Fruit fly (Drosophila melanogaster) whole organism, prepupa: ENCODE data around the gene TwdlY.

ENCODE experiments used
- Blimp-1 ChIP-seq: fragments of 200-800 bp; sonication (Bioruptor generic); optimal IDR thresholded peaks from 3 replicates; lab custom pipeline; 2017; ENCODE audit warnings: missing biosample characterization, missing genetic modification characterization, mild to moderate bottlenecking, moderate library complexity, missing genetic modification reagents
- CG10631 ChIP-seq: fragments of 200-800 bp; sonication (Bioruptor generic); optimal IDR thresholded peaks from 2 replicates; lab custom pipeline; 2016; ENCODE audit warnings: missing biosample characterization, missing genetic modification characterization
- CG11294 ChIP-seq: fragments of 200-800 bp; sonication (Bioruptor generic); IDR thresholded peaks from 2 replicates; pipeline ENCODE4 v1.3.6; 2022; ENCODE audit warnings: missing biosample characterization, missing genetic modification characterization
- CG11902 ChIP-seq: fragments of 200-800 bp; sonication (Bioruptor generic); optimal IDR thresholded peaks from 3 replicates; lab custom pipeline; 2016; ENCODE audit warnings: missing biosample characterization, missing genetic modification characterization
- CG15336 ChIP-seq: fragments of 200-800 bp; sonication (Bioruptor generic); IDR thresholded peaks from 2 replicates; pipeline ENCODE4 v1.3.6; 2022; ENCODE audit warnings: missing biosample characterization, missing genetic modification characterization
- CG3032 ChIP-seq: fragments of 200-800 bp; optimal IDR thresholded peaks from 2 replicates; lab custom pipeline; 2019; ENCODE audit warnings: missing biosample characterization, mild to moderate bottlenecking, missing genetic modification characterization, moderate library complexity
- CG32006 ChIP-seq: fragments of 200-800 bp; sonication (Bioruptor generic); optimal IDR thresholded peaks from 3 replicates; lab custom pipeline; 2017; ENCODE audit warnings: missing biosample characterization, mild to moderate bottlenecking, missing genetic modification characterization
- CG34406 ChIP-seq: fragments of 200-800 bp; sonication (Bioruptor generic); optimal IDR thresholded peaks from 3 replicates; lab custom pipeline; 2016; ENCODE audit warnings: missing biosample characterization, missing genetic modification characterization
- CG4318 ChIP-seq: fragments of 200-800 bp; sonication (Bioruptor generic); optimal IDR thresholded peaks from 3 replicates; lab custom pipeline; 2017; ENCODE audit warnings: missing biosample characterization, mild to moderate bottlenecking, missing genetic modification characterization
- CG6276 ChIP-seq: fragments of 200-800 bp; sonication (Bioruptor generic); optimal IDR thresholded peaks from 2 replicates; lab custom pipeline; 2017; ENCODE audit warnings: missing biosample characterization, mild to moderate bottlenecking, missing genetic modification characterization
- CG6792 ChIP-seq: fragments of 200-800 bp; sonication (Bioruptor generic); optimal IDR thresholded peaks from 3 replicates; lab custom pipeline; 2016; ENCODE audit warnings: missing biosample characterization, missing genetic modification characterization
- CG6854 ChIP-seq: fragments of 200-800 bp; sonication (Bioruptor generic); optimal IDR thresholded peaks from 2 replicates; lab custom pipeline; 2017; ENCODE audit warnings: missing biosample characterization, mild to moderate bottlenecking, missing genetic modification characterization
- CG8319 ChIP-seq: fragments of 200-800 bp; sonication (Bioruptor generic); optimal IDR thresholded peaks from 3 replicates; lab custom pipeline; 2016; ENCODE audit warnings: missing biosample characterization, missing genetic modification characterization
- CG9139 ChIP-seq: fragments of 200-800 bp; sonication (Bioruptor generic); optimal IDR thresholded peaks from 3 replicates; lab custom pipeline; 2017; ENCODE audit warnings: missing biosample characterization, mild to moderate bottlenecking, missing genetic modification characterization
- Eip75B ChIP-seq: fragments of 200-800 bp; sonication (Bioruptor generic); optimal IDR thresholded peaks from 3 replicates; lab custom pipeline; 2016; ENCODE audit warnings: missing biosample characterization, missing genetic modification characterization
- Eip78C ChIP-seq: fragments of 200-800 bp; sonication (Bioruptor generic); peaks from one replicate; lab custom pipeline; 2016; ENCODE audit warnings: missing biosample characterization, missing genetic modification characterization
- Ets21C ChIP-seq: fragments of 200-800 bp; sonication (Bioruptor generic); optimal IDR thresholded peaks from 3 replicates; lab custom pipeline; 2016; ENCODE audit warnings: missing biosample characterization, missing genetic modification characterization
- Ets96B ChIP-seq: fragments of 200-800 bp; optimal IDR thresholded peaks from 2 replicates; lab custom pipeline; 2019; ENCODE audit warnings: missing biosample characterization, mild to moderate bottlenecking, missing genetic modification characterization, moderate library complexity
- Hr38 ChIP-seq: sonication (Bioruptor generic); optimal IDR thresholded peaks from 2 replicates; lab custom pipeline; 2016; ENCODE audit warnings: missing biosample characterization, missing genetic modification characterization
- Hr39 ChIP-seq: fragments of 200-800 bp; sonication (Bioruptor generic); optimal IDR thresholded peaks from 2 replicates; lab custom pipeline; 2016; ENCODE audit warnings: missing biosample characterization, missing genetic modification characterization
- Hr4 ChIP-seq: fragments of 200-800 bp; sonication (Bioruptor generic); optimal IDR thresholded peaks from 3 replicates; lab custom pipeline; 2016; ENCODE audit warnings: missing biosample characterization, missing genetic modification characterization
- Lpt ChIP-seq: fragments of 200-800 bp; sonication (Bioruptor generic); optimal IDR thresholded peaks from 3 replicates; lab custom pipeline; 2016; ENCODE audit warnings: missing biosample characterization, missing genetic modification characterization
- Met ChIP-seq: fragments of 200-800 bp; sonication (Bioruptor generic); optimal IDR thresholded peaks from 3 replicates; lab custom pipeline; 2016; ENCODE audit warnings: missing biosample characterization, missing genetic modification characterization
- Smox ChIP-seq: fragments of 200-800 bp; sonication (Bioruptor generic); optimal IDR thresholded peaks from 3 replicates; lab custom pipeline; 2016; ENCODE audit warnings: missing biosample characterization, missing genetic modification characterization
- Sox14 ChIP-seq: fragments of 200-800 bp; sonication (Bioruptor generic); optimal IDR thresholded peaks from 3 replicates; lab custom pipeline; 2016; ENCODE audit warnings: missing biosample characterization, missing genetic modification characterization
- Sox15 ChIP-seq: fragments of 200-800 bp; sonication (Bioruptor generic); optimal IDR thresholded peaks from 3 replicates; lab custom pipeline; 2016; ENCODE audit warnings: missing biosample characterization, missing genetic modification characterization
- acj6 ChIP-seq: fragments of 200-800 bp; sonication (Bioruptor generic); optimal IDR thresholded peaks from 3 replicates; lab custom pipeline; 2016; ENCODE audit warnings: missing biosample characterization, missing genetic modification characterization
- cyc ChIP-seq: fragments of 200-800 bp; sonication (Bioruptor generic); optimal IDR thresholded peaks from 3 replicates; lab custom pipeline; 2016; ENCODE audit warnings: missing biosample characterization, missing genetic modification characterization
- dac ChIP-seq: fragments of 200-800 bp; sonication (Bioruptor generic); optimal IDR thresholded peaks from 2 replicates; lab custom pipeline; 2017; ENCODE audit warnings: missing biosample characterization, mild to moderate bottlenecking, missing genetic modification characterization
- dsx ChIP-seq: fragments of 200-800 bp; optimal IDR thresholded peaks from 3 replicates; lab custom pipeline; 2019; ENCODE audit warnings: missing biosample characterization, mild to moderate bottlenecking, missing genetic modification characterization, moderate library complexity; ENCODE audit not compliant: poor library complexity, severe bottlenecking
- eg ChIP-seq: fragments of 200-800 bp; sonication (Bioruptor generic); IDR thresholded peaks from 3 replicates; pipeline ENCODE4 v1.3.6; 2022; ENCODE audit warnings: missing biosample characterization, missing genetic modification characterization
- fd85E ChIP-seq: fragments of 200-800 bp; sonication (Bioruptor generic); optimal IDR thresholded peaks from 3 replicates; lab custom pipeline; 2016; ENCODE audit warnings: missing biosample characterization, missing genetic modification characterization
- fkh ChIP-seq: fragments of 200-800 bp; sonication (Bioruptor generic); optimal IDR thresholded peaks from 3 replicates; lab custom pipeline; 2017; ENCODE audit warnings: missing biosample characterization, mild to moderate bottlenecking, missing genetic modification characterization, moderate library complexity
- lz ChIP-seq: fragments of 200-800 bp; sonication (Bioruptor generic); optimal IDR thresholded peaks from 3 replicates; lab custom pipeline; 2016; ENCODE audit warnings: missing biosample characterization, missing genetic modification characterization
- pdm3 ChIP-seq: fragments of 200-800 bp; sonication (Bioruptor generic); optimal IDR thresholded peaks from 3 replicates; lab custom pipeline; 2016; ENCODE audit warnings: missing biosample characterization, missing genetic modification characterization
- salr ChIP-seq, 2 experiments: fragments of 200-800 bp; sonication (Bioruptor generic); optimal IDR thresholded peaks; 3 replicates each; lab custom pipeline; 2016 to 2018; ENCODE audit warnings: missing biosample characterization in 2 of 2, missing genetic modification characterization in 2 of 2, mild to moderate bottlenecking in 1 of 2
- spab ChIP-seq: fragments of 200-800 bp; sonication (Bioruptor generic); optimal IDR thresholded peaks from 2 replicates; lab custom pipeline; 2017; ENCODE audit warnings: missing biosample characterization, mild to moderate bottlenecking, missing genetic modification characterization, missing genetic modification reagents
- ss ChIP-seq, 2 experiments: fragments of 200-800 bp; sonication (Bioruptor generic); optimal IDR thresholded peaks; 2 replicates in 1 of 2; 3 replicates in 1 of 2; lab custom pipeline; 2017 to 2018; ENCODE audit warnings: mild to moderate bottlenecking in 2 of 2, missing biosample characterization in 2 of 2, missing genetic modification characterization in 2 of 2, moderate library complexity in 1 of 2
- svp ChIP-seq: fragments of 200-800 bp; sonication (Bioruptor generic); peaks from one replicate; lab custom pipeline; 2016; ENCODE audit warnings: missing biosample characterization, missing genetic modification characterization
- topi ChIP-seq: fragments of 200-800 bp; sonication (Bioruptor generic); optimal IDR thresholded peaks from 3 replicates; lab custom pipeline; 2016; ENCODE audit warnings: missing biosample characterization, missing genetic modification characterization

TwdlY gene

dm6 chrX:16733244-16733643, 1.5 kb upstream of the TwdlY start:
- no peak for TF ChIP-seq CG32006
- TF ChIP-seq CG4318 (GFP tag; lab: Kevin White, UChicago): no peak
- no peak for TF ChIP-seq topi (GFP tag; lab: Kevin White, UChicago)
- TF ChIP-seq CG6854 (GFP tag; lab: Kevin White, UChicago): no peak

- TF ChIP-seq Ets96B (no peak), lz (GFP tag; lab: Kevin White, UChicago) (no peak), CG6276 (GFP tag; lab: Kevin White, UChicago) (no peak), CG3032 (no peak)
Measured at dm6 chrX:16736180-16736579, 1.4 kb downstream of the TwdlY start.

- TF ChIP-seq CG8319 (GFP tag; lab: Kevin White, UChicago) (no peak), fd85E (GFP tag; lab: Kevin White, UChicago) (no peak), Met (GFP tag; lab: Kevin White, UChicago) (no peak), Smox (GFP tag; lab: Kevin White, UChicago) (no peak), CG9139 (GFP tag; lab: Kevin White, UChicago) (no peak), eg (no peak)
Measured at dm6 chrX:16737878-16738277, 3.1 kb downstream of the TwdlY start, which contains the start of gene TwdlZ. TwdlZ (plus strand) TSS chrX:16738178.

- TF ChIP-seq Eip78C (GFP tag; lab: Kevin White, UChicago): no peak
- TF ChIP-seq CG6854 (GFP tag; lab: Kevin White, UChicago): no peak
- TF ChIP-seq CG11902 (GFP tag; lab: Kevin White, UChicago): no peak
- no peak for TF ChIP-seq CG11294 (GFP tag; lab: Robert Waterston, UW)
- TF ChIP-seq pdm3: no peak
- TF ChIP-seq acj6 (GFP tag; lab: Kevin White, UChicago): no peak
- TF ChIP-seq Eip75B (GFP tag; lab: Kevin White, UChicago): no peak
- TF ChIP-seq dac (GFP tag; lab: Kevin White, UChicago): no peak
- no peak for TF ChIP-seq CG34406 (GFP tag; lab: Kevin White, UChicago)
- TF ChIP-seq salr (GFP tag; optimal IDR thresholded peaks at IDR 0.05; lab: Kevin White, UChicago): no peak
- no peak for TF ChIP-seq fd85E (GFP tag; lab: Kevin White, UChicago)
- no peak for TF ChIP-seq CG15336
- no peak for TF ChIP-seq lz (GFP tag; lab: Kevin White, UChicago)
- TF ChIP-seq CG3032: no peak
- TF ChIP-seq CG6792: no peak
- no peak for TF ChIP-seq spab (GFP tag; lab: Kevin White, UChicago)
- no peak for TF ChIP-seq svp (GFP tag; lab: Kevin White, UChicago)
- no peak for TF ChIP-seq Sox14 (GFP tag; lab: Kevin White, UChicago)
- TF ChIP-seq CG4318 (GFP tag; lab: Kevin White, UChicago): no peak
- TF ChIP-seq CG32006: no peak
Measured at dm6 chrX:16740606-16741005, 5.9 kb downstream of the TwdlY start, which contains the start of gene CG32568. CG32568 (plus strand) TSS chrX:16740906.

dm6 chrX:16742547-16742946, 7.8 kb downstream of the TwdlY start, which contains the start of gene Twdlalpha:
Twdlalpha (plus strand) TSS chrX:16742847.
- TF ChIP-seq Blimp-1 (GFP tag; lab: Kevin White, UChicago): no peak
- TF ChIP-seq CG9139 (GFP tag; lab: Kevin White, UChicago): no peak
- TF ChIP-seq Hr39 (GFP tag; lab: Kevin White, UChicago): no peak
- no peak for TF ChIP-seq Lpt (GFP tag; lab: Kevin White, UChicago)
- no peak for TF ChIP-seq CG6854 (GFP tag; lab: Kevin White, UChicago)
- TF ChIP-seq Sox15 (GFP tag; lab: Kevin White, UChicago): no peak
- no peak for TF ChIP-seq CG34406 (GFP tag; lab: Kevin White, UChicago)
- no peak for TF ChIP-seq CG11294 (GFP tag; lab: Robert Waterston, UW)
- TF ChIP-seq eg: no peak

dm6 chrX:16744345-16744744, 9.6 kb downstream of the TwdlY start:
- TF ChIP-seq CG6276 (GFP tag; lab: Kevin White, UChicago) (no peak), dsx (GFP tag; lab: Kevin White, UChicago) (no peak), Ets21C (GFP tag; lab: Kevin White, UChicago) (no peak), cyc (GFP tag; lab: Kevin White, UChicago) (no peak), eg (no peak), CG10631 (GFP tag; lab: Kevin White, UChicago) (no peak), fd85E (GFP tag; lab: Kevin White, UChicago) (no peak), Hr4 (GFP tag; lab: Kevin White, UChicago) (no peak), ss (GFP tag; optimal IDR thresholded peaks at IDR 0.05; lab: Kevin White, UChicago) (no peak), fkh (GFP tag; lab: Kevin White, UChicago) (no peak), Hr39 (GFP tag; lab: Kevin White, UChicago) (no peak), Hr38 (GFP tag; lab: Kevin White, UChicago) (no peak), Met (GFP tag; lab: Kevin White, UChicago) (no peak), CG11902 (GFP tag; lab: Kevin White, UChicago) (no peak), CG6854 (GFP tag; lab: Kevin White, UChicago) (no peak), dac (GFP tag; lab: Kevin White, UChicago) (no peak)
- TF ChIP-seq, all 60 proteins: peak for 0
